Worm (Caenorhabditis elegans): ENCODE measurements around the gene miro-1.

miro-1 gene

ce11 chrIV:4686291-4686830, 29.2 kb downstream of the miro-1 start:
- no peak for TF ChIP-seq W03F9.2 (tag; optimal IDR thresholded peaks at IDR 0.05)
- no peak for TF ChIP-seq him-1 (tag; optimal IDR thresholded peaks at IDR 0.05)
- TF ChIP-seq dao-5 (tag; optimal IDR thresholded peaks at IDR 0.05): no peak

- TF ChIP-seq dao-5 (tag; optimal IDR thresholded peaks at IDR 0.05): no peak
- no peak for TF ChIP-seq him-1 (tag; optimal IDR thresholded peaks at IDR 0.05)
- no peak for TF ChIP-seq W03F9.2 (tag; optimal IDR thresholded peaks at IDR 0.05)
Observed at ce11 chrIV:4683149-4683548, 32.5 kb downstream of the miro-1 start.

ce11 chrIV:4678718-4679117, 36.9 kb downstream of the miro-1 start, which contains the start of gene kin-36:
Gene kin-36 (plus strand): TSS chrIV:4679018.
- TF ChIP-seq W03F9.2 (tag; optimal IDR thresholded peaks at IDR 0.05): no peak
- TF ChIP-seq dao-5 (tag; optimal IDR thresholded peaks at IDR 0.05): no peak
- no peak for TF ChIP-seq him-1 (tag; optimal IDR thresholded peaks at IDR 0.05)

- TF ChIP-seq W03F9.2 (tag; optimal IDR thresholded peaks at IDR 0.05): no peak
- no peak for TF ChIP-seq dao-5 (tag; optimal IDR thresholded peaks at IDR 0.05)
- TF ChIP-seq him-1 (tag; optimal IDR thresholded peaks at IDR 0.05): no peak
Observed at ce11 chrIV:4674322-4674721, 41.3 kb downstream of the miro-1 start.

- TF ChIP-seq dao-5 (tag; optimal IDR thresholded peaks at IDR 0.05): no peak
- no peak for TF ChIP-seq him-1 (tag; optimal IDR thresholded peaks at IDR 0.05)
- TF ChIP-seq W03F9.2 (tag; optimal IDR thresholded peaks at IDR 0.05): no peak
Observed at ce11 chrIV:4673332-4673731, 42.3 kb downstream of the miro-1 start.

ce11 chrIV:4669242-4669641, 46.4 kb downstream of the miro-1 start, which contains the start of gene F29B9.12:
Gene F29B9.12 (plus strand): TSS chrIV:4669542.
- TF ChIP-seq him-1 (tag; optimal IDR thresholded peaks at IDR 0.05) (no peak), dao-5 (tag; optimal IDR thresholded peaks at IDR 0.05) (no peak), W03F9.2 (tag; optimal IDR thresholded peaks at IDR 0.05) (no peak)

ce11 chrIV:4667835-4668234, 47.8 kb downstream of the miro-1 start:
- TF ChIP-seq dao-5 (tag; optimal IDR thresholded peaks at IDR 0.05): no peak
- TF ChIP-seq W03F9.2 (tag; optimal IDR thresholded peaks at IDR 0.05): no peak
- TF ChIP-seq him-1 (tag; optimal IDR thresholded peaks at IDR 0.05): no peak

ce11 chrIV:4667383-4667782, 48.2 kb downstream of the miro-1 start:
- TF ChIP-seq him-1 (tag; optimal IDR thresholded peaks at IDR 0.05): no peak
- TF ChIP-seq dao-5 (tag; optimal IDR thresholded peaks at IDR 0.05): no peak
- no peak for TF ChIP-seq W03F9.2 (tag; optimal IDR thresholded peaks at IDR 0.05)

- TF ChIP-seq him-1 (tag; optimal IDR thresholded peaks at IDR 0.05) (no peak), dao-5 (tag; optimal IDR thresholded peaks at IDR 0.05) (no peak), W03F9.2 (tag; optimal IDR thresholded peaks at IDR 0.05) (no peak)
Observed at ce11 chrIV:4665079-4665478, 50.5 kb downstream of the miro-1 start, which contains the start of gene F29B9.1. Gene F29B9.1 (plus strand): TSS chrIV:4665379.
